Worm (Caenorhabditis elegans): ENCODE data around the gene K02D10.4.

K02D10.4 gene

ce11 chrIII:8767889-8768361 is 11.9 kb downstream of the K02D10.4 start, which contains the start of gene mtss-1 (continued):
- TF ChIP-seq lin-38 (GFP tag; IDR thresholded peaks at IDR 0.05) (peak; percentile 67), nhr-111 (GFP tag; optimal IDR thresholded peaks at IDR 0.05) (no peak), pha-4 (GFP tag; IDR thresholded peaks at IDR 0.05) (peak; percentile 39; the same call in 1 of the 2 replicates), pha-4 (tag; optimal IDR thresholded peaks at IDR 0.05) (no peak), T26A8.4 (GFP tag; IDR thresholded peaks at IDR 0.05) (0 out of 2 replicates have a peak, but pooled peaks have one; percentile 35), mxl-3 (GFP tag; optimal IDR thresholded peaks at IDR 0.05) (peak; percentile 13), lin-29 (GFP tag; IDR thresholded peaks at IDR 0.05) (no peak), arid-1 (GFP tag; conservative IDR thresholded peaks at IDR 0.05) (0 out of 2 replicates have a peak, but pooled peaks have one; percentile 53), mxl-2 (GFP tag; conservative IDR thresholded peaks at IDR 0.05) (no peak), dve-1 (tag; optimal IDR thresholded peaks at IDR 0.05; ENCODE audit: insufficient read depth) (peak; percentile 39), fos-1 (tag; optimal IDR thresholded peaks at IDR 0.05) (no peak), nhr-102 (tag; optimal IDR thresholded peaks at IDR 0.05) (peak; percentile 43), T20F7.1 (GFP tag; optimal IDR thresholded peaks at IDR 0.05) (peak; percentile 42), ces-1 (GFP tag; optimal IDR thresholded peaks at IDR 0.05) (no peak)

ce11 chrIII:8767292-8767829 is 12.5 kb downstream of the K02D10.4 start, which contains the start of gene mig-22:
TSS of gene mig-22 (minus strand) at chrIII:8767342.
- peak; percentile 85 for TF ChIP-seq aha-1 (tag)
- no peak for TF ChIP-seq snpc-1.2 (GFP tag; IDR thresholded peaks at IDR 0.05)
- TF ChIP-seq unc-39 (tag; optimal IDR thresholded peaks at IDR 0.05) = no peak
- peak; percentile 24 for TF ChIP-seq hlh-30 (tag; optimal IDR thresholded peaks at IDR 0.05; ENCODE audit: insufficient read depth)
- TF ChIP-seq unc-62 (GFP tag; optimal IDR thresholded peaks at IDR 0.05 in 1 of 2) = peak in 1 of 2 experiments; percentile 83
- TF ChIP-seq unc-62 (tag; optimal IDR thresholded peaks at IDR 0.05) = no peak
- TF ChIP-seq lin-15B (tag; optimal IDR thresholded peaks at IDR 0.05) = no peak
- peak; percentile 38 for TF ChIP-seq mxl-3 (GFP tag; optimal IDR thresholded peaks at IDR 0.05)

- no peak for TF ChIP-seq nhr-237 (tag; optimal IDR thresholded peaks at IDR 0.05)
- peak; percentile 94 for TF ChIP-seq aha-1 (tag)
- no peak for TF ChIP-seq mxl-3 (GFP tag; optimal IDR thresholded peaks at IDR 0.05)
Observed at ce11 chrIII:8766467-8766866, 13.3 kb downstream of the K02D10.4 start.

ce11 chrIII:8765030-8765429 is 14.8 kb downstream of the K02D10.4 start:
- TF ChIP-seq egl-27 (tag; optimal IDR thresholded peaks at IDR 0.05) = no peak
- TF ChIP-seq ctbp-1 (GFP tag; IDR thresholded peaks at IDR 0.05) = no peak
- TF ChIP-seq duxl-1 (tag; optimal IDR thresholded peaks at IDR 0.05; ENCODE audit: poor library complexity) = no peak
- TF ChIP-seq hlh-30 (tag; optimal IDR thresholded peaks at IDR 0.05; ENCODE audit: insufficient read depth) = no peak
- no peak for TF ChIP-seq lin-1 (GFP tag; IDR thresholded peaks at IDR 0.05)
- no peak for TF ChIP-seq D1046.2 (GFP tag; IDR thresholded peaks at IDR 0.05)
- no peak for TF ChIP-seq ceh-44 (GFP tag; IDR thresholded peaks at IDR 0.05)
- TF ChIP-seq ceh-32 (tag; optimal IDR thresholded peaks at IDR 0.05; ENCODE audit: poor library complexity) = no peak
- no peak for TF ChIP-seq nhr-28 (tag; optimal IDR thresholded peaks at IDR 0.05)
- no peak for TF ChIP-seq daf-19 (GFP tag; conservative IDR thresholded peaks at IDR 0.05)
- no peak for TF ChIP-seq vab-7 (GFP tag; IDR thresholded peaks at IDR 0.05)
- no peak for TF ChIP-seq tra-1 (GFP tag; IDR thresholded peaks at IDR 0.05)

ce11 chrIII:8763111-8763510 is 16.7 kb downstream of the K02D10.4 start:
- no peak for TF ChIP-seq nhr-237 (tag; optimal IDR thresholded peaks at IDR 0.05)
- no peak for TF ChIP-seq hif-1 (tag; optimal IDR thresholded peaks at IDR 0.05)
- TF ChIP-seq lsy-2 (tag; optimal IDR thresholded peaks at IDR 0.05) = peak in 1 of 2 experiments; percentile 45
- TF ChIP-seq lin-1 (GFP tag; IDR thresholded peaks at IDR 0.05) = no peak

Measured in whole organism, L4 larva.